Worm (Caenorhabditis elegans) whole organism, dauer: Measurements from ENCODE around the gene clec-160.

Source experiments
- unc-62 ChIP-seq: sonication (generic microtip); optimal IDR thresholded peaks from 2 replicates; lab custom pipeline; 2017; ENCODE audit warnings: missing biosample characterization, missing genetic modification reagents, missing genetic modification characterization

clec-160 gene

DNA sequence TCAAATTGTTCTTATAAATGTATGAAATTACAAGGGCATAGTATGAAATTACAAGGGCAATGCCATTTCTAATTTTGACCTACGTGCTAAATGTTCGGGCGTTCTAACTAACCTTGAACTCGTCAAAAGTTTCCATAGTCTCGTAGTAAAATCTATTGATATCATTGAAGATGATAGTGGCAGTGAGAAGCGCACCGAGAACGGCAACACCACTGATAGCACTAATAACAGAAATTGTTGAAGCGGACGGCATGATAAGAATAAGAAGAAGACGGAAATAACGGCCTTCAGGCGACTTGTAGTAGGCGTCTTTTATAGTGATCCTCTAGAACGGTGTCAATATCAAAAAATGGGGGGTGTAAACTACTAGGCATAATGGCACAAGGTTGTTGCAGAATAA, 12.4 kb downstream of the clec-160 start, which contains the start of gene col-91:
Gene col-91, minus strand, starts transcription at position 288 of the 400 bp plus-strand sequence.
- TF ChIP-seq unc-62 (GFP tag; lab: Kevin White, UChicago): no peak

DNA sequence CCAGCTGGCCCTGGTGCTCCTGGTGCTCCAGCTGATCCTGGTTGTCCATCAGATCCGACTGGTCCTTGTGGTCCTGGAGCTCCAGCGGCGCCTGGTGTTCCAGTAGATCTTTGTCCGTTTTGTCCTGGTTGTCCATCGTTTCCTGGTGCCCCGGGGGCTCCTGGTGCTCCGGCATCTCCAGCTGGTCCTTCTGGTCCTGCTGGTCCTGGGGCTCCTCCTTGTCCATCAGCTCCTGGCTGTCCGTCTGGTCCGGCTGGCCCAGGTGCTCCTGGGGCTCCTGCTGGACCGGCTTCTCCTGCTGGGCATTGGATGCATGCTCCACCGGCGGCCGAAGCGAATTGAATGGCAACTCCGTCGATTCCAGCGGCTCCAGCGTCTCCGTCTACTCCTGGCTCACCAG, 13.2 kb downstream of the clec-160 start:
- no peak for TF ChIP-seq unc-62 (GFP tag; lab: Kevin White, UChicago)

DNA sequence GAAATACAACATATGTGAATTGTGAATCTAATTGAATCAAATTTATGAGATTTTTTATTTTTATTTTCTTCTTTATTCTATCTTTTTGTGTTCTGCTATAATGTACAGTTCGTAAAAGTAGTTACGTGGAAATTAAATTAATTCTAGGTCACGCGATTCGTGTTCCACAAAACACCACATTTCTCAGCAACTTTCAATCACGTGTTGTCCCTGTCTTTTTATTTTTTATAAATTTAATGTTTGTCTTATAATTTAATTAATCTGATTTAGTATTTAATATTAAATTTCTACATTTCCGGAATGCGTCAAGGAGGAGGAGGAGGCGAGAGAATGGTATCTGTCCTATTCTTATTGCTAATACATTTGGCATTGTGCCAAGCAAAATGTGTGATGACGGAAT, 17.7 kb downstream of the clec-160 start, which contains the start of gene ncr-2:
Gene ncr-2, plus strand, starts transcription at position 301 of the 400 bp plus-strand sequence.
- TF ChIP-seq unc-62 (GFP tag; lab: Kevin White, UChicago): no peak

DNA sequence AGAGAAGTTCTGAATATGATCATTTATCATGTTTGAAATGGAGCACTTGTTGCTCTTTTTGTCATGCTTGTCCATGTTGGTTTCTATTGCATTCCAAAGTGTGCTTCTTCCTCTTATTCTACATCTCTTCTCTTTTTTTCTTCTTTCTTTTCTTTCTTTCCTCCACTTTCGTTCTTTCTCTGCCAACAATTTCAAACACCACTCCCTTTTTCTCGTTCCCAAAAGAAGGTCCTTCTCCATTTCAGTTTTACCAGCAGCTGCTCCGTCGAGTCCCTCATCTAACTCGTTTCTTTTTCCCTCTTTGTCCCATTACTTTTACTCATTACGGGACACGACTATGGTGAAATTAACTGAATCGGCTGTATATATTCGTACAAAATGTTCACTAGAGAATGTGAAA, 20.8 kb downstream of the clec-160 start, which contains the start of gene F09G8.5:
Gene F09G8.5, plus strand, starts transcription at position 38 of the 400 bp plus-strand sequence.
- TF ChIP-seq unc-62 (GFP tag; lab: Kevin White, UChicago): no peak

DNA sequence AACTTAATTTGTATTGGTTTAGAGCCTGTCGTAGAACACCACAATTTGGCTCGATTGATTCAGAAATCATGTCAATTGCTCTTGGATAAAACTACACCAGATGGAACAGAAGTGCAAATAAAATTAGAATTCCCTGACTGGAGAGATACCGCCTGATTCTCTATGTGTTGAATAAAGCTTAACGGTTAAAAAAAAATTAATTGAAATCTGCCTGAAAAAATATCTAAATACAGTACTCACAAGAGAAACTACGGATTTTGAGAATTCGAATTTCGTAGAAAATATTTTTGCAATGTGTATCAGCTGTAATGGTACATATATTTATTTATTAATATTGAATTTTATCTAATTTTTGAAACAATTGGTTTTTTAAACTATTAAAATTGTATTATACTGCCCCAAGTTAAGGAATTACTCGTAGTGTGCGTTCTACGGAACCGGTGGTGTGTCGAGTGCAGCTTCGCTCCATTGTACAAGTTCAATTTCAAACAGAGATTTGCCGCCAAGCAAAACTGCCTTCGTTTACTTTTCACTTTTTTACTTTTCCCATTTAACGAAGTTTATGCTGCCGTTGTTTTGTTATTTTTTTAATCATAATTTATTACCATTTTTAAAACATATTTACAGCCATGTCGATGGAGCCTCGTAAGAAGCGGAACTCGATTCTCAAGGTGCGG, 25.6 kb downstream of the clec-160 start, which contains the start of gene knl-1:
Gene knl-1, plus strand, starts transcription at position 626 of the 677 bp plus-strand sequence.
- no peak for TF ChIP-seq unc-62 (GFP tag; lab: Kevin White, UChicago)

DNA sequence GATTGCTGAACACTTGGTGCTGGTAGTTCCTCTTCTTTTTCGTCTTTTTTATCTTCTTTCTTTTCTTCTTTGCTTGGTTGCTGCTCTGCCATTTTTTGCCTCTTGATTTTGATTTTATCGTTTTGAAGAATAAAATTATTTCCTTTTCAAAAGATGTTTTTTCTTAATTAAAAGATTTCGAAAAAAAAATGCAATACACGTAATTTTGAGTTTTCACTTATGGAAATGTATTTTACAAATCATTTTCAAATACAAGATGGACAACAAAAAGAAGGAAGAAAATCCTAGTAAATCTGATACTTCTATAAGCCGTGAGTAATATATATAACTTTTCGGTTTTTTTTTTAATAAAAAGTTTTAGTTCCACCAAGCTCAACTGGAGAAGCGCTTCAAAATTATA, 26.4 kb downstream of the clec-160 start, which contains the start of the genes C02F5.10 and C02F5.2:
Gene C02F5.10, minus strand, starts transcription at position 101 of the 400 bp plus-strand sequence.
Gene C02F5.2, plus strand, starts transcription at position 239 of the 400 bp plus-strand sequence.
- no peak for TF ChIP-seq unc-62 (GFP tag; lab: Kevin White, UChicago)

DNA sequence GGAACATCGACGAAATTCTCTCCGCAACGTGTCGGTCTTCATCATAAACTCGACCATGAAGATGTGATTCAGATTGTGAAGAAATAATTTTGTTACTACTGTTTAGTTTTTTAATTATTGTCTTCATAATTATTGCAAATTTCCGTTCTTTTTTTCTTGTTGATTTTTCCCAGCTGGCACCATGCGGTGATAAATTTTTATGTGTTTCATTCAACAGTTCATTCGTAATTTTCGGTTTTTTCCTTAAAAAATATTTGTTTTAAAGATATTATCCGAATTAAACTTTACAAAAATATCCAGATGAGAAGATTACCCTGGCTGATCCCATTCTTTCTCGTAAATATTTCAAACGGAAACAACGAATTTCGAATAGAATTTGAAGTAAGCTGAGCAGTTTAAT, 28.7 kb downstream of the clec-160 start, which contains the start of gene C02F5.13:
Gene C02F5.13, plus strand, starts transcription at position 301 of the 400 bp plus-strand sequence.
- TF ChIP-seq unc-62 (GFP tag; lab: Kevin White, UChicago): no peak

DNA sequence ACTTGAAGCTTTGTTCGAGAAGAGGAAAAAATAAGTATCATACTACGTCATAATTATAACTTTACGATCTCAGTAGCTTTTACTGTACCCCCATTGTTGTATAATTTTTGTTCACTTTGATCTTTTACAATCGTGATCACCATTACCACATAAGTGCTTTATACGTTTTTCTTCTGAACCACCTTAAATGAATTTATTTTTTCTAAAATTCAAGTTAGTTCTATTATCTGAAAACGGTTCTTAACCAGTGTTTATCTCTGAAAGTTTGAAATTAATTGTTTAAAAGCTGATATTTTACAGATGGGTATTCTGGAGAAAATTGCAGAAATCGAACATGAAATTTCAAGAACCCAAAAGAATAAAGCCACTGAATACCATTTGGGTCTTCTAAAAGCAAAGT, 30.2 kb downstream of the clec-160 start, which contains the start of gene C02F5.3:
Gene C02F5.3, plus strand, starts transcription at position 301 of the 400 bp plus-strand sequence.
- TF ChIP-seq unc-62 (GFP tag; lab: Kevin White, UChicago): no peak

DNA sequence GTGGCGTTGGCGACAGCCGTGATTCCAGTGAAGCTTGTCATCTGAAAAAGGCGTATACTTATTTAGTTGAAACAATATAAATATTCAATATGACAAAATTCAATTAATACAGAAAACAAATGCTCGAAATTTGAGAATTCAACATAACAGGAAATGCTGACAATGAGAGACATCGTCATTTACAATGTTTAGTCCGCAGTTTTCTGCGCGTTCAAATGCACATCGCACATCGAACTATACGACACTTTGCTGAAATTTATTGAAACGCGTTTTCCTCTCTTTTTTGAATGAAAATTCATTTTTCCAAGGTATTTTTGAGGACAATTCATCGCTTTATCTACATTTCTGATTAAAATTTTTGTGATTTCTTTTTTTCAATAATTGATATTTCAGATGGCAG, 31.7 kb downstream of the clec-160 start, which contains the start of the genes pbs-6 and cids-1:
Gene pbs-6, minus strand, starts transcription at position 41 of the 400 bp plus-strand sequence.
Gene cids-1, plus strand, starts transcription at position 394 of the 400 bp plus-strand sequence.
- TF ChIP-seq unc-62 (GFP tag; lab: Kevin White, UChicago): no peak

DNA sequence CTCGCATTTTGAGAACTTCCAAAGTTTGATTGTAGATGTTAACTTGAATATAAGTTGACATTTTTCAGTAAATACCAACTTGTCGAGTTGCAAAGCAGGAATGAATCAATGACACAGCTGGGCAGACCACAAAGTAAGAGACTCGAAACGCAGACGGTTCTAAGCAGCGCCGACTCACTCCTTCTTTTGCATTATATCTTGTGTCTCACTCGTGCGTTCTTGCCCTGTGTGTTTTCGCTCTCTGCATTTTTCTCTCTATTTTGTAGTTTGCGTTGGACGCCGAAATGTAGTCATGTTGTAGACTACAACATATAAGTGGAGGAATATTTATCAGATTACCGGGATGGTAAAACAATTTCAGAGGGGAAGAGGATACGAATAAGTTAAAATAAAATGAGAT, 33.0 kb downstream of the clec-160 start, which contains the start of gene C02F5.12:
Gene C02F5.12, minus strand, starts transcription at position 221 of the 400 bp plus-strand sequence.
- TF ChIP-seq unc-62 (GFP tag; lab: Kevin White, UChicago): no peak

DNA sequence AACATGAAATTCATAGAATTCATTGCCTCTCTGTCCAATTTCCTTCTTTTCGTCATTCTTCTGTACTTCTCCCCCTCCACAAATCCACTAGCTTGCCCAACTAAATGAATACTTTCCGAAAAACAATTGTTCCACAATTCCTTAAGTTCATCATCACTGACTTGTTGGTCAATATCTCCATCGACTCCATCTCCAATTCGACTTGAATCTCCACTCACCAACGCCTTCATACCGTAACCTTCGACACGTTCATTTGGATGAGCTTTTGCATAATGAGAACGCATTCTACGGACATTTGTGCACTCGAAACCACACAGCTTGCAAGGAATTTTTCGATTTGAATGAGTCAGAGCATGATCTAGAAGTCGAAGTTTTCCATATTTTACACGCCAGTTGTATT, 34.8 kb downstream of the clec-160 start:
- TF ChIP-seq unc-62 (GFP tag; lab: Kevin White, UChicago): no peak

DNA sequence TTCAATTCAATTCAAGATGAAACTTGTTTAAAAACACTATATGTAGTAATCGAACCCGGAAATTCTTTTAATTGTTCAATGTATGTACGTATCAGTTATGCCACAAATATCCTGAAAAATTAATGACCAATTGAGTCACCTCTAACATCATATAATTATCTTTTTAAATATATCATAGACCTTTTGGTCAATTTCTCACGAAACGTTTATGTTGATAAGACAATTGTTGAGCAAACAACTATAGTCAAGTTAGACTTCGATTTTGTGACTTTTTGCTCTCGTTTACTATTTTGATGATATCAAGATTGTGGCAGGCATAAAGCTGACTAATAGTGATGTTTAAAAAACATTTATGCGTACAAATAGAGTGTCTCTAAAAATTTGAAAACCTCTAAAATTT, 35.5 kb downstream of the clec-160 start:
- no peak for TF ChIP-seq unc-62 (GFP tag; lab: Kevin White, UChicago)

DNA sequence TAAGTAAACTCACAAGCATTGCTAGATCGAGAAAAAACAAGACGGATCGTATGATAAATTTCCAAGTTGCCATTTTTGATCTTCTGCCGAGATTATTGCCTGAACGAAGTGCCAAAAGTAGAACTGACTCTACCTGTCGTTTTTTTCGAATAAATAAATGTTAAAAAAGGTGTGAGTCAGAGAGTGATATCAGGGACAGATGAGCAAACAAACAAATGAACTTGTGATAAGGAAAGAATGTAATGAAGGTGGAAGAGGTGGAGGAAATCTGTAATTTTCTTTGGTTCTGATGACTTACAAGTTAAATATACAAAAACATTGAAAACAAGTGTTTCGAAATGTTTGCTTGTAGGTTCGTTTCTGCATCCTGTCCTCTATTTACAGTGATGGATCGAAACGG, 36.4 kb downstream of the clec-160 start, which contains the start of gene tsp-1:
Gene tsp-1, minus strand, starts transcription at position 99 of the 400 bp plus-strand sequence.
- no peak for TF ChIP-seq unc-62 (GFP tag; lab: Kevin White, UChicago)

DNA sequence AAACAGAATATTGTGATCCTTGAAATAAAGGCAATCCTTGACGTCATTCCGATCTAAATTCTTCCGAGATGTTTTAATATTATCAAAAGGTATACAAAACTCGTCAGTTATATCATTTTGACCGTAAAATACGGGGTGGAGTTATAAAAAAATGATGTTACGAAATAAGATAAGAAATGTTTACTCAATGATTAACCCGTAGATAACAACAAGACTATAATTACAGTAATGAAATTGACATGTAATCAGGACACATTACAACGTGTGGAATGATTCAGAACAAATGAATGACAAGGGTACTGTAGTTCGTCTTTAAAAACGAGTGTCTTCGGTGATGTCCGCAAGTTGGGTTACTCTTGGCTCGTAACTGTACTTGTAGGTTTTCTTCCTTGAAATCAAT, 37.9 kb downstream of the clec-160 start, which contains the start of gene tsp-2:
Gene tsp-2, minus strand, starts transcription at position 109 of the 400 bp plus-strand sequence.
- TF ChIP-seq unc-62 (GFP tag; lab: Kevin White, UChicago): no peak

DNA sequence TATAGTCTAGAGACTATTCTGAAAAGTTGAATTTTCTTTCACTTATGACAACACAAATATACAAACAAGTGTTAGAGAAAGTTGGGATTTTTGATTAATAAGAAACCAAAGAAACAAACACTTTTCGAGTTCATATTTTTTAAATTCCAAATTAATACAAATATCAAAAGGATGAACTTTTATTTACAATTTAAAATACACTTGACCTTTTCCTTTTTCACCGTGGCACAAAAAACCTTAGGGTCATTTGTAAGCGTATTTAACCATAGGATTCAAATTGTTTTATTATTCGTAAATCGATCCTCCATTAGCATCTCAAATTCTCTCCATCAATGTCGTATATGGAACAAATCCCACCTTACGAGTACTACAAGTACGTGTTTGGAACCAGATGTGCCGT, 39.9 kb downstream of the clec-160 start, which contains the start of gene C02F5.5:
Gene C02F5.5, plus strand, starts transcription at position 301 of the 400 bp plus-strand sequence.
- no peak for TF ChIP-seq unc-62 (GFP tag; lab: Kevin White, UChicago)

DNA sequence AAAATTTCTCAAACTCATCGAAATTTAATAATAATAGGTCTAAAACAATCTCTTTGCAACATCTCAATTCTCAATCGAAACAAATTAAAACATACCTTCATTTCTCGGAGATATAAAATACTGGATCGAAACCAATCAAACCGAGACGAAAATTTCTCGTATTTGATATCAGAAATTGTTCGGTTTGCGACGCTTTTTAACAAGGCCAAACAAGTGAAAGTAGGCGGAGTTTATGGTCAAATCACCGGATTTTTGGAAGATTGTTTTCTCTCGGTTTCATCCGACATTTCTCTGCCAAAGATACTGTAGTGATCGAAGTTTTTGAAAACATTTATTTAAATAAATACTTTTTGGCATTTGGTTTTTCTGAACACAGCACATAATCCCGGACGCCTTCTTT, 40.4 kb downstream of the clec-160 start, which contains the start of gene C02F5.14:
Gene C02F5.14, minus strand, starts transcription at position 157 of the 400 bp plus-strand sequence.
- TF ChIP-seq unc-62 (GFP tag; lab: Kevin White, UChicago): no peak
